Worm (Caenorhabditis elegans): ENCODE results near the gene Y39E4B.13.

DNA sequence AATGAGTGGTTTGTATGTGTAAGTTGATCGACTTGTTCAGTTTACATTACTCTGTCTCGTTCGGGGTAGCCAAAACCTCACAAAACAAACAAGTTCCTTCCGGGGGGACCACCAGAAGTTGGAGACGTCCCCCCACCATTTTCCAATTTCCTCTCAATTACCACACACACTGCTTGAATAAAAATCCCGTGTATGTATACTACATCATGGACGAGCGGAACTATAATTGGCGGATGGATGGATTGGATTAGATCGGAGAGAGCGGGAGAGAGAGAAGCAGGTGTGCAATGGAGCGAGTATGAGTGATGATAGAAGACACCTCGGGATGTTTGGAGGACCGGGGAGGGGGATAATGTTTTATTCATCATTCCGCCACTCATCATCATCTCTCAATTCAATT lies 40.3 kb downstream of the Y39E4B.13 start:
- no peak for TF ChIP-seq ztf-4 (tag; optimal IDR thresholded peaks at IDR 0.05)
- no peak for TF ChIP-seq skn-1 (tag; optimal IDR thresholded peaks at IDR 0.05)
- no peak for TF ChIP-seq ceh-82 (tag; optimal IDR thresholded peaks at IDR 0.05)
- TF ChIP-seq irx-1 (tag; optimal IDR thresholded peaks at IDR 0.05) = no peak
- TF ChIP-seq lin-15B (tag; optimal IDR thresholded peaks at IDR 0.05) = no peak
- TF ChIP-seq sptf-1 (tag; optimal IDR thresholded peaks at IDR 0.05) = no peak

Measured in whole organism, L1 larva.